Worm (Caenorhabditis elegans) whole organism, mixed stage, embryonic: ENCODE measurements around the gene zim-1.

ENCODE experiments used
- bed-3 ChIP-seq: fragments of 200-800 bp; sonication (Bioruptor generic); optimal IDR thresholded peaks from 3 replicates; lab custom pipeline; 2018; ENCODE audit warnings: mild to moderate bottlenecking, missing genetic modification characterization, moderate library complexity, missing compliant biosample characterization
- ces-1 ChIP-seq: fragments of 150-350 bp; optimal IDR thresholded peaks from 2 replicates; lab custom pipeline; 2014; ENCODE audit warnings: missing biosample characterization, missing genetic modification reagents, missing genetic modification characterization
- elt-1 ChIP-seq: sonication (generic microtip); optimal IDR thresholded peaks from 2 replicates; lab custom pipeline; 2017; ENCODE audit warnings: missing genetic modification characterization, mild to moderate bottlenecking, missing compliant biosample characterization, antibody characterized with exemption, moderate library complexity, borderline replicate concordance; ENCODE audit not compliant: insufficient read depth
- ham-2 ChIP-seq: fragments of 200-800 bp; sonication (Bioruptor generic); optimal IDR thresholded peaks from 2 replicates; lab custom pipeline; 2018; ENCODE audit warnings: mild to moderate bottlenecking, missing genetic modification characterization, missing compliant biosample characterization
- lsy-2 ChIP-seq: fragments of 150-350 bp; optimal IDR thresholded peaks from 2 replicates; lab custom pipeline; 2014; ENCODE audit warnings: missing biosample characterization, missing genetic modification characterization
- mab-5 ChIP-seq: fragments of 150-350 bp; optimal IDR thresholded peaks from 2 replicates; lab custom pipeline; 2014; ENCODE audit warnings: missing biosample characterization, missing genetic modification characterization
- mls-2 ChIP-seq: sonication (generic microtip); optimal IDR thresholded peaks from 2 replicates; lab custom pipeline; 2016; ENCODE audit warnings: mild to moderate bottlenecking, missing genetic modification characterization, moderate library complexity, missing compliant biosample characterization
- nhr-237 ChIP-seq: fragments of 150-350 bp; optimal IDR thresholded peaks from 2 replicates; lab custom pipeline; 2014; ENCODE audit warnings: missing biosample characterization, missing genetic modification characterization
- nhr-28 ChIP-seq: fragments of 150-350 bp; optimal IDR thresholded peaks from 2 replicates; lab custom pipeline; 2014; ENCODE audit warnings: missing biosample characterization, missing genetic modification characterization
- nhr-76 ChIP-seq: sonication (generic microtip); optimal IDR thresholded peaks from 2 replicates; lab custom pipeline; 2017; ENCODE audit warnings: missing biosample characterization, missing genetic modification characterization
- pha-4 ChIP-seq: fragments of 150-350 bp; optimal IDR thresholded peaks from 2 replicates; lab custom pipeline; 2018; ENCODE audit warnings: missing biosample characterization, missing genetic modification reagents, missing genetic modification characterization
- snpc-4 ChIP-seq: fragments of 150-350 bp; optimal IDR thresholded peaks from 2 replicates; lab custom pipeline; 2014; ENCODE audit warnings: missing biosample characterization, missing genetic modification characterization
- unc-120 ChIP-seq: sonication (generic microtip); optimal IDR thresholded peaks from 2 replicates; lab custom pipeline; 2017; ENCODE audit warnings: missing genetic modification characterization, missing compliant biosample characterization; ENCODE audit not compliant: poor library complexity, severe bottlenecking
- unc-62 ChIP-seq: fragments of 150-350 bp; optimal IDR thresholded peaks from 2 replicates; lab custom pipeline; 2014; ENCODE audit warnings: missing biosample characterization, missing genetic modification reagents, missing genetic modification characterization

ce11 chrIV:10576624-10577023 is 29.7 kb downstream of the zim-1 start:
- TF ChIP-seq nhr-76 (tag; lab: Kevin White, UChicago), result no peak
- no peak for TF ChIP-seq nhr-237 (tag; lab: Kevin White, UChicago)
- TF ChIP-seq mab-5 (tag; lab: Kevin White, UChicago), result no peak
- no peak for TF ChIP-seq nhr-28 (tag; lab: Kevin White, UChicago)
- TF ChIP-seq snpc-4, result no peak
- TF ChIP-seq unc-62 (GFP tag; lab: Kevin White, UChicago), result no peak
- no peak for TF ChIP-seq bed-3 (GFP tag; lab: Kevin White, UChicago)
- no peak for TF ChIP-seq pha-4 (tag; lab: Kevin White, UChicago)
- peak; percentile 27 for TF ChIP-seq elt-1 (tag; lab: Kevin White, UChicago)
- TF ChIP-seq mls-2, result no peak
- no peak for TF ChIP-seq ces-1 (GFP tag; lab: Kevin White, UChicago)
- no peak for TF ChIP-seq unc-120 (tag; lab: Kevin White, UChicago)
- peak; percentile 72 for TF ChIP-seq ham-2 (GFP tag; lab: Kevin White, UChicago)
- TF ChIP-seq lsy-2 (tag; lab: Kevin White, UChicago), result no peak
